Worm (Caenorhabditis elegans) whole organism, L4 larva: ENCODE measurements around the gene fbxc-21.

Experiments used
- aha-1 ChIP-seq: fragments of 150-350 bp; peaks from one replicate; lab custom pipeline; 2014; ENCODE audit warnings: missing biosample characterization, missing genetic modification characterization
- arid-1 ChIP-seq: fragments of 200-800 bp; sonication (Bioruptor generic); conservative IDR thresholded peaks from 2 replicates; pipeline ENCODE4 v1.3.6; 2022; ENCODE audit warnings: missing genetic modification reagents, missing genetic modification characterization, missing compliant biosample characterization
- ceh-20 ChIP-seq: fragments of 200-800 bp; sonication (Bioruptor generic); IDR thresholded peaks from 2 replicates; pipeline ENCODE4 v1.3.6; 2022; ENCODE audit warnings: missing genetic modification reagents, missing genetic modification characterization, missing compliant biosample characterization
- ctbp-1 ChIP-seq: fragments of 200-800 bp; sonication (Bioruptor generic); IDR thresholded peaks from 2 replicates; pipeline ENCODE4 v1.3.6; 2022; ENCODE audit warnings: missing genetic modification reagents, missing genetic modification characterization, missing compliant biosample characterization
- daf-12 ChIP-seq: fragments of 150-350 bp; optimal IDR thresholded peaks from 2 replicates; lab custom pipeline; 2014; ENCODE audit warnings: missing biosample characterization, missing genetic modification reagents, missing genetic modification characterization
- daf-19 ChIP-seq: fragments of 200-800 bp; sonication (Bioruptor generic); conservative IDR thresholded peaks from 2 replicates; pipeline ENCODE4 v1.3.6; 2022; ENCODE audit warnings: missing genetic modification characterization, missing compliant biosample characterization
- dmd-6 ChIP-seq: fragments of 200-800 bp; sonication (Bioruptor generic); IDR thresholded peaks from 2 replicates; pipeline ENCODE4 v1.3.6; 2022; ENCODE audit warnings: missing genetic modification reagents, missing genetic modification characterization, missing compliant biosample characterization
- dpl-1 ChIP-seq: fragments of 150-350 bp; optimal IDR thresholded peaks from 2 replicates; lab custom pipeline; 2014; ENCODE audit warnings: missing biosample characterization, missing genetic modification reagents, missing genetic modification characterization
- duxl-1 ChIP-seq: sonication (generic microtip); optimal IDR thresholded peaks from 2 replicates; lab custom pipeline; 2016; ENCODE audit warnings: mild to moderate bottlenecking, missing genetic modification characterization, moderate library complexity, missing compliant biosample characterization; ENCODE audit not compliant: poor library complexity
- dve-1 ChIP-seq: sonication (generic microtip); optimal IDR thresholded peaks from 2 replicates; lab custom pipeline; 2017; ENCODE audit warnings: antibody characterized with exemption, mild to moderate bottlenecking, missing genetic modification characterization, missing compliant biosample characterization; ENCODE audit not compliant: insufficient read depth
- hif-1 ChIP-seq, 2 experiments: sonication (generic microtip); optimal IDR thresholded peaks; 2 replicates each; lab custom pipeline; 2016 to 2017; ENCODE audit warnings: missing compliant biosample characterization in 2 of 2, missing genetic modification characterization in 2 of 2, missing genetic modification reagents in 2 of 2, missing genotype in 2 of 2, mild to moderate bottlenecking in 1 of 2
- hlh-11 ChIP-seq: fragments of 200-800 bp; sonication (Bioruptor generic); optimal IDR thresholded peaks from 2 replicates; lab custom pipeline; 2018; ENCODE audit warnings: mild to moderate bottlenecking, missing genetic modification characterization, missing compliant biosample characterization
- hmg-1.1 ChIP-seq: fragments of 200-800 bp; sonication (Bioruptor generic); IDR thresholded peaks from 2 replicates; pipeline ENCODE4 v1.3.6; 2022; ENCODE audit warnings: missing genetic modification reagents, missing genetic modification characterization, missing compliant biosample characterization
- lir-3 ChIP-seq: sonication (generic microtip); optimal IDR thresholded peaks from 2 replicates; lab custom pipeline; 2016; ENCODE audit warnings: mild to moderate bottlenecking, missing genetic modification characterization, missing compliant biosample characterization
- mdl-1 ChIP-seq, 2 experiments: fragments of 150-350 bp in 1 of 2; sonication (generic microtip) in 1 of 2; optimal IDR thresholded peaks; 2 replicates each; lab custom pipeline; 2014 to 2017; ENCODE audit warnings: missing biosample characterization in 2 of 2, missing genetic modification characterization in 2 of 2
- mes-2 ChIP-seq: sonication (generic microtip); optimal IDR thresholded peaks from 2 replicates; lab custom pipeline; 2016; ENCODE audit warnings: missing genotype, mild to moderate bottlenecking, missing genetic modification characterization, missing compliant biosample characterization; ENCODE audit not compliant: poor library complexity, severe bottlenecking
- mxl-2 ChIP-seq: fragments of 200-800 bp; sonication (Bioruptor generic); conservative IDR thresholded peaks from 2 replicates; pipeline ENCODE4 v1.3.6; 2022; ENCODE audit warnings: missing genetic modification reagents, missing genetic modification characterization, missing compliant biosample characterization
- mxl-3 ChIP-seq: fragments of 200-800 bp; sonication (Bioruptor generic); optimal IDR thresholded peaks from 2 replicates; lab custom pipeline; 2018; ENCODE audit warnings: mild to moderate bottlenecking, missing genetic modification characterization, missing compliant biosample characterization
- nhr-10 ChIP-seq: fragments of 150-350 bp; optimal IDR thresholded peaks from 2 replicates; lab custom pipeline; 2014; ENCODE audit warnings: missing biosample characterization, missing genetic modification characterization
- nhr-102 ChIP-seq: sonication (generic microtip); optimal IDR thresholded peaks from 2 replicates; lab custom pipeline; 2016; ENCODE audit warnings: mild to moderate bottlenecking, missing genetic modification characterization, moderate library complexity, missing compliant biosample characterization
- nhr-28 ChIP-seq: fragments of 150-350 bp; optimal IDR thresholded peaks from 2 replicates; lab custom pipeline; 2014; ENCODE audit warnings: missing biosample characterization, missing genetic modification characterization
- nhr-41 ChIP-seq: fragments of 200-800 bp; sonication (Bioruptor generic); IDR thresholded peaks from 2 replicates; pipeline ENCODE4 v1.3.6; 2022; ENCODE audit warnings: missing genetic modification reagents, missing genetic modification characterization, missing compliant biosample characterization
- nhr-42 ChIP-seq: fragments of 200-800 bp; sonication (Bioruptor generic); IDR thresholded peaks from 2 replicates; pipeline ENCODE4 v1.3.6; 2022; ENCODE audit warnings: missing genetic modification characterization, missing compliant biosample characterization
- nhr-48 ChIP-seq: sonication (generic microtip); optimal IDR thresholded peaks from 2 replicates; lab custom pipeline; 2016; ENCODE audit warnings: mild to moderate bottlenecking, missing genetic modification characterization, missing compliant biosample characterization
- nhr-76 ChIP-seq: fragments of 150-350 bp; optimal IDR thresholded peaks from 2 replicates; lab custom pipeline; 2014; ENCODE audit warnings: missing biosample characterization, missing genetic modification characterization
- nhr-77 ChIP-seq: fragments of 150-350 bp; optimal IDR thresholded peaks from 2 replicates; lab custom pipeline; 2014; ENCODE audit warnings: missing biosample characterization, missing genetic modification characterization
- php-3 ChIP-seq: fragments of 200-800 bp; sonication (Bioruptor generic); IDR thresholded peaks from 2 replicates; pipeline ENCODE4 v1.3.6; 2022; ENCODE audit warnings: missing genetic modification reagents, missing genetic modification characterization, missing compliant biosample characterization
- pqm-1 ChIP-seq: sonication (generic microtip); optimal IDR thresholded peaks from 2 replicates; lab custom pipeline; 2017; ENCODE audit warnings: missing biosample characterization, missing genetic modification characterization
- set-16 ChIP-seq: fragments of 200-800 bp; sonication (Bioruptor generic); IDR thresholded peaks from 2 replicates; pipeline ENCODE4 v1.3.6; 2022; ENCODE audit warnings: missing genetic modification reagents, missing genetic modification characterization, missing compliant biosample characterization
- skn-1 ChIP-seq: fragments of 150-350 bp; optimal IDR thresholded peaks from 2 replicates; lab custom pipeline; 2014; ENCODE audit warnings: missing biosample characterization, missing genetic modification characterization
- spr-3 ChIP-seq: fragments of 200-800 bp; sonication (Bioruptor generic); optimal IDR thresholded peaks from 2 replicates; lab custom pipeline; 2018; ENCODE audit warnings: mild to moderate bottlenecking, missing genetic modification characterization, missing compliant biosample characterization
- unc-130 ChIP-seq: sonication (generic microtip); optimal IDR thresholded peaks from 2 replicates; lab custom pipeline; 2016; ENCODE audit warnings: missing genetic modification reagents, missing genetic modification characterization, missing compliant biosample characterization
- unc-39 ChIP-seq: sonication (generic microtip); optimal IDR thresholded peaks from 2 replicates; lab custom pipeline; 2017; ENCODE audit warnings: missing biosample characterization, missing genetic modification characterization
- unc-62 ChIP-seq, 3 experiments: fragments of 150-350 bp in 1 of 3; sonication (generic microtip); optimal IDR thresholded peaks in 2 of 3; peaks in 1 of 3; 1 replicate in 1 of 3; 2 replicates in 2 of 3; lab custom pipeline; 2014 to 2017; ENCODE audit warnings: missing biosample characterization in 3 of 3, missing genetic modification characterization in 3 of 3, missing genetic modification reagents in 3 of 3, missing genotype in 1 of 3
- zag-1 ChIP-seq: fragments of 150-350 bp; optimal IDR thresholded peaks from 2 replicates; lab custom pipeline; 2014; ENCODE audit warnings: missing biosample characterization, missing genetic modification characterization
- zip-2 ChIP-seq: fragments of 150-350 bp; optimal IDR thresholded peaks from 2 replicates; lab custom pipeline; 2014; ENCODE audit warnings: missing biosample characterization, missing genetic modification characterization

fbxc-21 gene

ce11 chrII:1670260-1670879 lies 22.4 kb downstream of the fbxc-21 start, which contains the start of gene nhx-6 (continued):
- TF ChIP-seq php-3: no peak
- TF ChIP-seq, all 104 proteins: peak for 3

ce11 chrII:1668913-1669312 lies 23.8 kb downstream of the fbxc-21 start, which contains the start of gene srw-97:
Gene srw-97, minus strand, starts transcription at chrII:1669013.
- TF ChIP-seq ctbp-1 (no peak), unc-62 (GFP tag; optimal IDR thresholded peaks at IDR 0.05 in 1 of 2; lab: Kevin White, UChicago) (peak in 1 of 2 experiments; percentile 62), unc-62 (tag; optimal IDR thresholded peaks at IDR 0.05; lab: Kevin White, UChicago) (no peak)

- TF ChIP-seq set-16 (GFP tag; lab: Robert Waterston, UW) (no peak), unc-62 (GFP tag; optimal IDR thresholded peaks at IDR 0.05 in 1 of 2; lab: Kevin White, UChicago) (peak in 1 of 2 experiments; percentile 49), unc-62 (tag; optimal IDR thresholded peaks at IDR 0.05; lab: Kevin White, UChicago) (no peak)
Measured at ce11 chrII:1666025-1666424, 26.7 kb downstream of the fbxc-21 start, which contains the start of gene srlf-29. Gene srlf-29, plus strand, starts transcription at chrII:1666325.

- TF ChIP-seq aha-1 (tag; lab: Kevin White, UChicago): peak; percentile 93
- peak in 1 of 2 experiments; percentile 86 for TF ChIP-seq hif-1 (tag; optimal IDR thresholded peaks at IDR 0.05; lab: Kevin White, UChicago)
- TF ChIP-seq ctbp-1: no peak
- no peak for TF ChIP-seq arid-1 (GFP tag; lab: Robert Waterston, UW)
- TF ChIP-seq mxl-2: no peak
- peak; percentile 11 for TF ChIP-seq nhr-102 (tag; lab: Kevin White, UChicago)
- no peak for TF ChIP-seq spr-3 (GFP tag; lab: Kevin White, UChicago)
- no peak for TF ChIP-seq zip-2 (tag; lab: Kevin White, UChicago)
- no peak for TF ChIP-seq daf-19 (GFP tag; lab: Robert Waterston, UW)
- TF ChIP-seq ceh-20 (GFP tag; lab: Robert Waterston, UW): no peak
- no peak for TF ChIP-seq nhr-77 (tag; lab: Kevin White, UChicago)
- TF ChIP-seq unc-130 (GFP tag; lab: Kevin White, UChicago): no peak
- TF ChIP-seq nhr-10: no peak
- TF ChIP-seq nhr-41 (GFP tag; lab: Robert Waterston, UW): peak; percentile 50; the same call in 1 of the 2 replicates
- peak; percentile 6 for TF ChIP-seq nhr-48
- peak; percentile 88 for TF ChIP-seq duxl-1 (tag; lab: Kevin White, UChicago)
- TF ChIP-seq mxl-3: peak; percentile 7
- no peak for TF ChIP-seq nhr-42
- no peak for TF ChIP-seq zag-1 (tag; lab: Kevin White, UChicago)
- TF ChIP-seq dmd-6 (GFP tag; lab: Robert Waterston, UW): peak; percentile 76
- TF ChIP-seq pqm-1 (tag; lab: Kevin White, UChicago): peak; percentile 16
- TF ChIP-seq lir-3 (tag; lab: Kevin White, UChicago): no peak
- TF ChIP-seq skn-1 (tag; lab: Kevin White, UChicago): no peak
- TF ChIP-seq unc-39: no peak
- peak in 1 of 2 experiments; percentile 2 for TF ChIP-seq mdl-1 (tag; optimal IDR thresholded peaks at IDR 0.05; lab: Kevin White, UChicago)
- TF ChIP-seq mes-2 (tag; lab: Kevin White, UChicago): peak; percentile 71
- TF ChIP-seq dpl-1 (GFP tag; lab: Kevin White, UChicago): no peak
- no peak for TF ChIP-seq dve-1 (tag; lab: Kevin White, UChicago)
- peak; percentile 36 for TF ChIP-seq nhr-28
- peak in 1 of 2 experiments; percentile 81 for TF ChIP-seq unc-62 (GFP tag; optimal IDR thresholded peaks at IDR 0.05 in 1 of 2; lab: Kevin White, UChicago)
- no peak for TF ChIP-seq unc-62 (tag; optimal IDR thresholded peaks at IDR 0.05; lab: Kevin White, UChicago)
- TF ChIP-seq hmg-1.1 (GFP tag; lab: Robert Waterston, UW): peak; percentile 33; the same call in 1 of the 2 replicates
- TF ChIP-seq hlh-11 (tag; lab: Kevin White, UChicago): peak; percentile 65
- TF ChIP-seq daf-12 (tag; lab: Kevin White, UChicago): no peak
- no peak for TF ChIP-seq nhr-76 (tag; lab: Kevin White, UChicago)
Measured at ce11 chrII:1663516-1663915, 29.2 kb downstream of the fbxc-21 start, which contains the start of gene duxl-1. Gene duxl-1, plus strand, starts transcription at chrII:1663699.
